Fruit fly (Drosophila melanogaster): Measurements from ENCODE around the gene CG10347.

The CG10347 gene

DNA sequence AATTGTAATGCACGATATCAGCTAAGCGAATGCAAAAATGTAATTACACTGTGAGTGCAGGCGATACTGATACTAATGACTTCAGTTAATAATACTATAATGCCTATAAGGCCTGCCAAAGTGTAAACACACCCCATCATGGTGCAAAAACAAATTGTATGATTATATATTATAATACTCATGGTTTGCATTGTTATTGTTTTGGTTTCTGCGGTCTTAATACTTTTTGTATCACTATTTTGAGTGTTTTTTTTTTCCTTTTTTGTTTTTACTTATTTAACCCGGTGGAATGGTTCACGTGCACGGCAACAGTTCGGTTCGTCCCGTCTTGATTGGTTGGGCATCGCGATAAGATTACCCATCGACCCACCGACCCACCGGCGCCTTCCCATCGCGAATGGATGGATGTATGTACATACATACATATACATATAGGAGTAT is 41.0 kb downstream of the CG10347 start:
- TF ChIP-seq OdsH (GFP tag; optimal IDR thresholded peaks at IDR 0.05): peak; percentile 5
- no peak for TF ChIP-seq lz (GFP tag; optimal IDR thresholded peaks at IDR 0.05)
- peak in 1 of 2 experiments; percentile 44 for TF ChIP-seq ss (GFP tag; optimal IDR thresholded peaks at IDR 0.05)
- no peak for TF ChIP-seq Eip93F (GFP tag; optimal IDR thresholded peaks at IDR 0.05)
- TF ChIP-seq vri (GFP tag; optimal IDR thresholded peaks at IDR 0.05): peak; percentile 24
- no peak for TF ChIP-seq Ets21C (GFP tag; optimal IDR thresholded peaks at IDR 0.05)
- TF ChIP-seq svp (GFP tag): peak; percentile 97
- no peak for TF ChIP-seq spab (GFP tag; optimal IDR thresholded peaks at IDR 0.05)
- peak; percentile 51 for TF ChIP-seq Eip78C (GFP tag)
- no peak for TF ChIP-seq Lpt (GFP tag; optimal IDR thresholded peaks at IDR 0.05)
- no peak for TF ChIP-seq CG11762 (GFP tag; optimal IDR thresholded peaks at IDR 0.05; ENCODE audit: insufficient read depth)
- TF ChIP-seq CG32006 (GFP tag; optimal IDR thresholded peaks at IDR 0.05): peak; percentile 24

DNA sequence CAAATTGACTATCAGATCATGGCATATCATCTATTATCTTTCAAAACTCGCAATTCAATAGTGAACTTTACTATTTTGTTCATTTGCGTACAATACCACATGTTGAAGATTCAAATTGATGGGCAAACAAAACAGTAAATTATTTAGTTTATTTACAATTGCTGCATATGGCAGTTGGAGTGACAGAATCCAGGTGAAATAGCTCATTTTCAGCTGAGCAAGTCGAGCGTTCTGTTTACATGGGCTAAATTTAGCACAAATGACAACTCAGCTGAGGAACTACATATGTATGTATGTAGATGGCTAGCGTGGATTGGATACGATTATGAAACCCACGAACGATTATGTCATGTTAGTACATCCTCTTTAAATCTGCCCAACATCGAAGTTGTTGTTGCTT is 41.9 kb downstream of the CG10347 start:
- peak; percentile 54 for TF ChIP-seq fkh (GFP tag; optimal IDR thresholded peaks at IDR 0.05)
- TF ChIP-seq CG6163 (GFP tag; IDR thresholded peaks at IDR 0.05): no peak
- TF ChIP-seq CG7368 (GFP tag; optimal IDR thresholded peaks at IDR 0.05): no peak
- TF ChIP-seq acj6 (GFP tag; optimal IDR thresholded peaks at IDR 0.05): no peak
- TF ChIP-seq vri (GFP tag; optimal IDR thresholded peaks at IDR 0.05): peak; percentile 44
- no peak for TF ChIP-seq fd59A (GFP tag; optimal IDR thresholded peaks at IDR 0.05)
- no peak for TF ChIP-seq topi (GFP tag; optimal IDR thresholded peaks at IDR 0.05)
- TF ChIP-seq Eip93F (GFP tag; optimal IDR thresholded peaks at IDR 0.05): no peak

DNA sequence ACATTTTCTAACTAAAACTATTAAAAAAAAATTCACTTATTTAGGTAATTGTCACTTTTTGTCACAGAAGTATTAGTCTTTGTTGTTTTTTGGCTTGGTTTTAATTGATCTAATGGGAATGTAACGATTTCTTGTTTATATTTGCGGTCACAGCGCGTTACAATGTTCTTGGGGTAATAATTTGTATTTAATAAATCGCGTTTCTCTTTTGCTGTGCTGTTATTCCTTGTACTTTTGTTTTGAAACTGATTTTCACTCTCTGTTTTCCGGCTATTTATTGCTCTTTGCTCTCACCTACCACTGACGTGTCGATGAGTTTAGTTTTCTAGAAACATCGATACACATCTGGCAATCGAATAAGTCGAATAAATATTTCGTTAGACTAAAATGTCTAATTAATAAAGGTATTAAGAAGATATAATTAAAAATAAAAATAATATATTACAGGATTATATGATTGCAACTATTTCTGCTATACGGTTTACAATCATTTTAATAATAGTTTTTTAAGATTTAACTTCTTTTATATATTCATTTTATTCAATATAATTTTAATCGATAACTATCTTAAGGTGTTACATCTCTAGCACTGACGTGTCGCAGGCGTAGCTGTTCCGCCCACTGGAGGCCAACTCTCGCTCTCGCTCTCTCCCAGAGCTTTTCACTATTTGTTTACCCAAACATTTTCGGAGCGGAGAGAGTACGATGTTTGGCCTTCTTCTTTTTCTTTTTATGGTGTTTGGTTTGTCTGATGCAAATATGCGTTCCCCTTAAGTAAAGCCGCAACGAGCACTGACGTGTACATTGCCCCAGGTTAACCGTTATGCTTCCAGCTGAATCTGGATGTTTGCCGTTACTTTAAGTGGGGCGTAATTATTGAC is 47.6 kb downstream of the CG10347 start, which contains the start of gene Hsc70-3:
Hsc70-3 (minus strand) TSS at position 251 of the 881 bp plus-strand sequence.
- no peak for TF ChIP-seq Eip93F (GFP tag; optimal IDR thresholded peaks at IDR 0.05)
- no peak for TF ChIP-seq Hr38 (GFP tag; optimal IDR thresholded peaks at IDR 0.05)
- peak; percentile 28 for TF ChIP-seq Met (GFP tag; optimal IDR thresholded peaks at IDR 0.05)
- no peak for TF ChIP-seq Ets96B (tag; optimal IDR thresholded peaks at IDR 0.05)
- no peak for TF ChIP-seq Smox (GFP tag; optimal IDR thresholded peaks at IDR 0.05)
- TF ChIP-seq CG10669 (GFP tag; optimal IDR thresholded peaks at IDR 0.05): no peak
- TF ChIP-seq CG34406 (GFP tag; optimal IDR thresholded peaks at IDR 0.05): peak; percentile 12
- peak; percentile 92 for TF ChIP-seq fkh (GFP tag; optimal IDR thresholded peaks at IDR 0.05)
- TF ChIP-seq CG8119 (GFP tag; IDR thresholded peaks at IDR 0.05): no peak
- TF ChIP-seq esn (GFP tag; optimal IDR thresholded peaks at IDR 0.05): peak; percentile 28
- no peak for TF ChIP-seq CG7368 (GFP tag; optimal IDR thresholded peaks at IDR 0.05)
- TF ChIP-seq CG8319 (GFP tag; optimal IDR thresholded peaks at IDR 0.05): no peak
- peak; percentile 63 for TF ChIP-seq CG6854 (GFP tag; optimal IDR thresholded peaks at IDR 0.05)
- TF ChIP-seq CG6276 (GFP tag; optimal IDR thresholded peaks at IDR 0.05): peak; percentile 46
- peak; percentile 18; the same call in 1 of the 2 replicates for TF ChIP-seq CG15336 (GFP tag; IDR thresholded peaks at IDR 0.05)
- TF ChIP-seq Lpt (GFP tag; optimal IDR thresholded peaks at IDR 0.05): no peak
- peak; percentile 11 for TF ChIP-seq achi (GFP tag; optimal IDR thresholded peaks at IDR 0.05)
- no peak for TF ChIP-seq CG31627 (GFP tag; optimal IDR thresholded peaks at IDR 0.05)
- no peak for TF ChIP-seq CG8632 (GFP tag; optimal IDR thresholded peaks at IDR 0.05)
- no peak for TF ChIP-seq CG11294 (GFP tag; IDR thresholded peaks at IDR 0.05)
- TF ChIP-seq Gug (GFP tag; IDR thresholded peaks at IDR 0.05): no peak
- no peak for TF ChIP-seq CG11762 (GFP tag; optimal IDR thresholded peaks at IDR 0.05; ENCODE audit: insufficient read depth)
- no peak for TF ChIP-seq CG11902 (GFP tag; optimal IDR thresholded peaks at IDR 0.05)
- no peak for TF ChIP-seq lz (GFP tag; optimal IDR thresholded peaks at IDR 0.05)
- no peak for TF ChIP-seq Ets21C (GFP tag; optimal IDR thresholded peaks at IDR 0.05)
- TF ChIP-seq dsx (GFP tag; optimal IDR thresholded peaks at IDR 0.05; ENCODE audit: poor library complexity, severe bottlenecking): peak; percentile 30
- TF ChIP-seq CG9139 (GFP tag; optimal IDR thresholded peaks at IDR 0.05): peak; percentile 21
- no peak for TF ChIP-seq salr (GFP tag; optimal IDR thresholded peaks at IDR 0.05)
- TF ChIP-seq CG16779 (tag; optimal IDR thresholded peaks at IDR 0.05): no peak
- TF ChIP-seq Eip78C (GFP tag): peak; percentile 81
- no peak for TF ChIP-seq Sox15 (GFP tag; optimal IDR thresholded peaks at IDR 0.05)
- no peak for TF ChIP-seq OdsH (GFP tag; optimal IDR thresholded peaks at IDR 0.05)
- TF ChIP-seq svp (GFP tag): peak; percentile 55
- TF ChIP-seq vri (GFP tag; optimal IDR thresholded peaks at IDR 0.05): peak; percentile 62
- peak; percentile 13 for TF ChIP-seq CG10631 (GFP tag; optimal IDR thresholded peaks at IDR 0.05)
- TF ChIP-seq topi (GFP tag; optimal IDR thresholded peaks at IDR 0.05): peak; percentile 10
- no peak for TF ChIP-seq Sox14 (GFP tag; optimal IDR thresholded peaks at IDR 0.05)
- peak; percentile 38 to 53 for TF ChIP-seq ss (GFP tag; optimal IDR thresholded peaks at IDR 0.05)
- no peak for TF ChIP-seq Hr4 (GFP tag; optimal IDR thresholded peaks at IDR 0.05)
- TF ChIP-seq CG6163 (GFP tag; IDR thresholded peaks at IDR 0.05): peak; percentile 16; the same call in 1 of the 3 replicates
